Worm (Caenorhabditis elegans) whole organism, L1 larva: ENCODE data around the gene F53F8.3.

Source experiments
- C04F5.9 ChIP-seq: sonication (generic microtip); optimal IDR thresholded peaks from 2 replicates; lab custom pipeline; 2016; ENCODE audit warnings: missing genetic modification characterization, missing compliant biosample characterization
- C16A3.4 ChIP-seq: fragments of 150-350 bp; optimal IDR thresholded peaks from 2 replicates; lab custom pipeline; 2014; ENCODE audit warnings: missing biosample characterization, missing genetic modification characterization
- Y116A8C.19 ChIP-seq: sonication (generic microtip); optimal IDR thresholded peaks from 2 replicates; lab custom pipeline; 2016; ENCODE audit warnings: missing compliant biosample characterization, missing genetic modification characterization, borderline replicate concordance
- aha-1 ChIP-seq: fragments of 150-350 bp; optimal IDR thresholded peaks from 2 replicates; lab custom pipeline; 2014; ENCODE audit warnings: missing biosample characterization, missing genetic modification characterization
- aly-2 ChIP-seq: fragments of 150-350 bp; optimal IDR thresholded peaks from 2 replicates; lab custom pipeline; 2014; ENCODE audit warnings: missing biosample characterization, missing genetic modification characterization
- ceh-8 ChIP-seq: fragments of 200-800 bp; sonication (Bioruptor generic); optimal IDR thresholded peaks from 2 replicates; lab custom pipeline; 2018; ENCODE audit warnings: mild to moderate bottlenecking, missing genetic modification characterization, moderate library complexity, missing compliant biosample characterization
- ceh-82 ChIP-seq, 3 experiments: fragments of 150-350 bp in 1 of 3; sonication (generic microtip) in 2 of 3; optimal IDR thresholded peaks; 2 replicates each; lab custom pipeline; 2014 to 2017; ENCODE audit warnings: missing biosample characterization in 3 of 3, missing genetic modification characterization in 3 of 3
- ceh-88 ChIP-seq: fragments of 200-800 bp; sonication (Bioruptor generic); IDR thresholded peaks from 2 replicates; pipeline ENCODE4 v1.3.6; 2022; ENCODE audit warnings: missing genetic modification characterization, missing compliant biosample characterization
- ceh-90 ChIP-seq: sonication (generic microtip); optimal IDR thresholded peaks from 2 replicates; lab custom pipeline; 2016; ENCODE audit warnings: missing genetic modification characterization, missing compliant biosample characterization
- dpl-1 ChIP-seq, 3 experiments: fragments of 150-350 bp in 2 of 3; sonication (generic microtip) in 1 of 3; optimal IDR thresholded peaks; 2 replicates each; lab custom pipeline; 2014 to 2017; ENCODE audit warnings: missing biosample characterization in 3 of 3, missing genetic modification characterization in 3 of 3, missing genetic modification reagents in 3 of 3
- dsc-1 ChIP-seq: sonication (generic microtip); optimal IDR thresholded peaks from 2 replicates; lab custom pipeline; 2016; ENCODE audit warnings: mild to moderate bottlenecking, missing genetic modification characterization, missing compliant biosample characterization
- efl-3 ChIP-seq: fragments of 200-800 bp; sonication (Bioruptor generic); optimal IDR thresholded peaks from 2 replicates; lab custom pipeline; 2018; ENCODE audit warnings: mild to moderate bottlenecking, missing genetic modification characterization, missing compliant biosample characterization
- elt-2 ChIP-seq: sonication (generic microtip); optimal IDR thresholded peaks from 2 replicates; lab custom pipeline; 2016; ENCODE audit warnings: missing genetic modification characterization, mild to moderate bottlenecking, inconsistent platforms, missing compliant biosample characterization, missing genetic modification reagents
- elt-3 ChIP-seq, 6 experiments: fragments of 150-350 bp in 1 of 6; sonication (generic microtip); optimal IDR thresholded peaks; 2 replicates each; lab custom pipeline; 2017 to 2018; ENCODE audit warnings: missing biosample characterization in 6 of 6, missing genetic modification characterization in 6 of 6, inconsistent platforms in 1 of 6
- ets-5 ChIP-seq: fragments of 200-800 bp; sonication (Bioruptor generic); IDR thresholded peaks from 2 replicates; pipeline ENCODE4 v1.3.6; 2022; ENCODE audit warnings: missing genetic modification characterization, missing compliant biosample characterization
- fkh-10 ChIP-seq: sonication (generic microtip); optimal IDR thresholded peaks from 2 replicates; lab custom pipeline; 2017; ENCODE audit warnings: missing biosample characterization, missing genetic modification reagents, missing genetic modification characterization
- fkh-8 ChIP-seq: sonication (generic microtip); optimal IDR thresholded peaks from 2 replicates; lab custom pipeline; 2016; ENCODE audit warnings: mild to moderate bottlenecking, missing genetic modification characterization, missing compliant biosample characterization
- hlh-17 ChIP-seq: fragments of 200-800 bp; sonication (Bioruptor generic); optimal IDR thresholded peaks from 2 replicates; lab custom pipeline; 2018; ENCODE audit warnings: missing genetic modification characterization, mild to moderate bottlenecking, missing compliant biosample characterization, moderate library complexity, borderline replicate concordance
- lin-14 ChIP-seq: fragments of 200-800 bp; sonication (Bioruptor generic); optimal IDR thresholded peaks from 2 replicates; lab custom pipeline; 2018; ENCODE audit warnings: mild to moderate bottlenecking, missing genetic modification characterization, moderate library complexity, missing compliant biosample characterization
- lin-35 ChIP-seq, 2 experiments: fragments of 150-350 bp; optimal IDR thresholded peaks; 2 replicates each; lab custom pipeline; 2014; ENCODE audit warnings: missing biosample characterization in 2 of 2, missing genetic modification characterization in 2 of 2, missing genetic modification reagents in 2 of 2
- lin-39 ChIP-seq: fragments of 150-350 bp; optimal IDR thresholded peaks from 2 replicates; lab custom pipeline; 2014; ENCODE audit warnings: missing biosample characterization, missing genetic modification reagents, missing genetic modification characterization
- lir-3 ChIP-seq: sonication (generic microtip); optimal IDR thresholded peaks from 2 replicates; lab custom pipeline; 2016; ENCODE audit warnings: mild to moderate bottlenecking, missing genetic modification characterization, moderate library complexity, missing compliant biosample characterization; ENCODE audit not compliant: poor library complexity
- lsy-2 ChIP-seq, 2 experiments: fragments of 150-350 bp; optimal IDR thresholded peaks; 2 replicates each; lab custom pipeline; 2014; ENCODE audit warnings: missing biosample characterization in 2 of 2, missing genetic modification characterization in 2 of 2
- mab-9 ChIP-seq: fragments of 200-800 bp; sonication (Bioruptor generic); IDR thresholded peaks from 2 replicates; pipeline ENCODE4 v1.3.6; 2022; ENCODE audit warnings: missing genetic modification reagents, missing genetic modification characterization, missing compliant biosample characterization
- mdl-1 ChIP-seq, 2 experiments: fragments of 150-350 bp; optimal IDR thresholded peaks; 2 replicates each; lab custom pipeline; 2014 to 2017; ENCODE audit warnings: missing biosample characterization in 2 of 2, missing genetic modification characterization in 2 of 2, inconsistent platforms in 1 of 2
- nhr-12 ChIP-seq: sonication (generic microtip); optimal IDR thresholded peaks from 2 replicates; lab custom pipeline; 2017; ENCODE audit warnings: missing biosample characterization, missing genetic modification characterization
- nhr-20 ChIP-seq: sonication (generic microtip); optimal IDR thresholded peaks from 2 replicates; lab custom pipeline; 2016; ENCODE audit warnings: mild to moderate bottlenecking, missing genetic modification characterization, missing compliant biosample characterization
- nhr-237 ChIP-seq: fragments of 150-350 bp; optimal IDR thresholded peaks from 2 replicates; lab custom pipeline; 2014; ENCODE audit warnings: missing biosample characterization, missing genetic modification characterization
- nhr-28 ChIP-seq: fragments of 150-350 bp; optimal IDR thresholded peaks from 2 replicates; lab custom pipeline; 2014; ENCODE audit warnings: missing biosample characterization, missing genetic modification characterization
- nhr-71 ChIP-seq: sonication (generic microtip); optimal IDR thresholded peaks from 2 replicates; lab custom pipeline; 2016; ENCODE audit warnings: mild to moderate bottlenecking, missing genetic modification characterization, moderate library complexity, missing compliant biosample characterization
- nhr-77 ChIP-seq: fragments of 150-350 bp; optimal IDR thresholded peaks from 2 replicates; lab custom pipeline; 2014; ENCODE audit warnings: missing biosample characterization, missing genetic modification characterization
- nhr-85 ChIP-seq: sonication (generic microtip); peaks from one replicate; lab custom pipeline; 2016; ENCODE audit warnings: missing genetic modification characterization, inconsistent platforms, missing compliant biosample characterization
- nhr-90 ChIP-seq: sonication (generic microtip); optimal IDR thresholded peaks from 2 replicates; lab custom pipeline; 2016; ENCODE audit warnings: mild to moderate bottlenecking, missing genetic modification characterization, missing compliant biosample characterization; ENCODE audit not compliant: poor library complexity
- pax-3 ChIP-seq: fragments of 200-800 bp; sonication (Bioruptor generic); optimal IDR thresholded peaks from 2 replicates; lab custom pipeline; 2018; ENCODE audit warnings: mild to moderate bottlenecking, missing genetic modification characterization, moderate library complexity, missing compliant biosample characterization
- pqm-1 ChIP-seq: sonication (generic microtip); optimal IDR thresholded peaks from 3 replicates; lab custom pipeline; 2017; ENCODE audit warnings: missing biosample characterization, missing genetic modification characterization
- rnt-1 ChIP-seq: sonication (generic microtip); optimal IDR thresholded peaks from 2 replicates; lab custom pipeline; 2016; ENCODE audit warnings: mild to moderate bottlenecking, missing genetic modification characterization, moderate library complexity, missing compliant biosample characterization
- tlp-1 ChIP-seq: fragments of 150-350 bp; optimal IDR thresholded peaks from 2 replicates; lab custom pipeline; 2014; ENCODE audit warnings: missing biosample characterization, missing genetic modification characterization
- unc-62 ChIP-seq: fragments of 150-350 bp; optimal IDR thresholded peaks from 2 replicates; lab custom pipeline; 2014; ENCODE audit warnings: missing biosample characterization, missing genetic modification reagents, missing genetic modification characterization
- unc-86 ChIP-seq: sonication (generic microtip); optimal IDR thresholded peaks from 2 replicates; lab custom pipeline; 2016; ENCODE audit warnings: missing genetic modification characterization, missing compliant biosample characterization
- unc-98 ChIP-seq: fragments of 200-800 bp; sonication (Bioruptor generic); IDR thresholded peaks from 2 replicates; pipeline ENCODE4 v1.3.6; 2022; ENCODE audit warnings: missing genetic modification characterization, missing compliant biosample characterization
- vab-15 ChIP-seq: sonication (generic microtip); optimal IDR thresholded peaks from 2 replicates; lab custom pipeline; 2017; ENCODE audit warnings: missing genotype, mild to moderate bottlenecking, missing genetic modification characterization, missing compliant biosample characterization
- zag-1 ChIP-seq: fragments of 150-350 bp; optimal IDR thresholded peaks from 2 replicates; lab custom pipeline; 2014; ENCODE audit warnings: missing biosample characterization, missing genetic modification characterization
- zip-4 ChIP-seq: fragments of 200-800 bp; sonication (Bioruptor generic); optimal IDR thresholded peaks from 2 replicates; lab custom pipeline; 2018; ENCODE audit warnings: mild to moderate bottlenecking, missing genetic modification characterization, moderate library complexity, missing compliant biosample characterization

Gene F53F8.3

ce11 chrV:20660025-20660424 is 29.3 kb downstream of the F53F8.3 start, which contains the start of gene W01F3.2:
TSS of gene W01F3.2 (plus strand) at chrV:20660325.
- no peak for TF ChIP-seq elt-2 (tag; lab: Kevin White, UChicago)
- peak in 1 of 6 experiments; percentile 47 for TF ChIP-seq elt-3 (tag; optimal IDR thresholded peaks at IDR 0.05; lab: Kevin White, UChicago)
- peak in 1 of 2 experiments; percentile 13 for TF ChIP-seq lin-35 (GFP tag; optimal IDR thresholded peaks at IDR 0.05; lab: Kevin White, UChicago)
- no peak for TF ChIP-seq pqm-1 (tag; lab: Kevin White, UChicago)
- TF ChIP-seq, all 84 proteins: peak for 2

DNA sequence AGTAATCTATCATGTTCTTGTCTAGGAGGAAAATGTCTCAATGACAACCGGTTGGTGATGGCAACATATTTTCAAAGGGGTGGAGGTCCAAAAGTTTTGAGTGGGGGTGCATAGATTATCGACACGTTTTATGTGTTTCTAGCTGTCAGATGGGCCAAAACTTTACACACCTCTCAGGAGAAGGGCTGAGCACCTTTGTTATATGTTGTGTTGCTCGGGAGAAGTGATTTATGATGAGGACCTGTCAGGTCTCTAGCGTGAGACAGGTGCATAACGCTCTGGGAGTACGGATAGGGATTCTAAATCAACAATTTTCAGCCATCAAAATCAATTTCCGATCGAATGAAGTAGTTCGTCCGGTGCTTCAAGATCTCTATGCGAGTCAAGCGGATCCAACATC is 32.7 kb downstream of the F53F8.3 start:
- no peak for TF ChIP-seq C16A3.4 (tag; lab: Kevin White, UChicago)
- TF ChIP-seq rnt-1: no peak
- TF ChIP-seq ceh-90 (tag; lab: Kevin White, UChicago): no peak

- no peak for TF ChIP-seq ets-5 (GFP tag; lab: Robert Waterston, UW)
- TF ChIP-seq aha-1 (tag; lab: Kevin White, UChicago): no peak
- TF ChIP-seq lir-3 (tag; lab: Kevin White, UChicago): no peak
- no peak for TF ChIP-seq efl-3 (GFP tag; lab: Kevin White, UChicago)
- TF ChIP-seq C16A3.4 (tag; lab: Kevin White, UChicago): no peak
- TF ChIP-seq tlp-1: no peak
- no peak for TF ChIP-seq aly-2 (tag; lab: Kevin White, UChicago)
- TF ChIP-seq nhr-71: no peak
These were observed 34.2 kb downstream of the F53F8.3 start for ce11 chrV:20655174-20655573.

DNA sequence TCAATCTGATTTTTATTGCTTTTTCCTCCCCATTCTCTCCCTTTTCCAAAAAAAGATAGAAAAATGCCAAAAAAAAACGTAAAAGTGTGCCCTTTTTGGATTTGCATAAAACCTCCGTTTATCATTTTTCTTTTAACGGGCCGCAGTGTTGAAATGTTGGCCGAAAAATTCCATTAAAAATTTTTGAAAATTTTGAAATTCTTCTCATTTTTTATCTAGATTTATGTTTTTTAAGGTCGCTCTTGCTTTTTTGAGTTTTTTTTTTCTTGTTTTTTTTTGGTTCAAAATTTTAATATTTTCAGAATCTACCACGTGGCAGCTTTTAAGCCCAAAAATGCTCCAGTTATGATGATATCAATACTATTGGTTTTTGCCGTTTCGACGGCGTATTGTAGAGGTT is 35.0 kb downstream of the F53F8.3 start, which contains the start of gene mnr-1:
TSS of gene mnr-1 (plus strand) at position 301 of the 400 bp plus-strand sequence.
- no peak for TF ChIP-seq lir-3 (tag; lab: Kevin White, UChicago)
- no peak for TF ChIP-seq C04F5.9 (tag; lab: Kevin White, UChicago)
- no peak for TF ChIP-seq nhr-12
- no peak for TF ChIP-seq dsc-1 (tag; lab: Kevin White, UChicago)
- no peak for TF ChIP-seq fkh-8 (tag; lab: Kevin White, UChicago)
- TF ChIP-seq unc-62 (GFP tag; lab: Kevin White, UChicago): no peak
- TF ChIP-seq pax-3 (tag; lab: Kevin White, UChicago): no peak
- TF ChIP-seq nhr-237 (tag; lab: Kevin White, UChicago): no peak
- TF ChIP-seq lin-14: no peak
- TF ChIP-seq unc-86: no peak
- no peak for TF ChIP-seq Y116A8C.19
- no peak for TF ChIP-seq lin-39 (tag; lab: Kevin White, UChicago)
- no peak for TF ChIP-seq nhr-85 (tag; lab: Kevin White, UChicago)
- no peak for TF ChIP-seq unc-98 (GFP tag; lab: Robert Waterston, UW)
- no peak for TF ChIP-seq zip-4 (GFP tag; lab: Kevin White, UChicago)
- TF ChIP-seq pqm-1 (tag; lab: Kevin White, UChicago): no peak
- no peak for TF ChIP-seq nhr-77

ce11 chrV:20651923-20652322 is 37.4 kb downstream of the F53F8.3 start:
- peak; percentile 32 for TF ChIP-seq fkh-10 (GFP tag; lab: Kevin White, UChicago)
- no peak for TF ChIP-seq pax-3 (tag; lab: Kevin White, UChicago)

ce11 chrV:20648868-20649267 is 40.5 kb downstream of the F53F8.3 start:
- TF ChIP-seq mab-9 (no peak), ceh-90 (tag; lab: Kevin White, UChicago) (no peak), hlh-17 (GFP tag; lab: Kevin White, UChicago) (no peak), vab-15 (tag; lab: Kevin White, UChicago) (no peak), zag-1 (no peak), nhr-20 (tag; lab: Kevin White, UChicago) (no peak), mdl-1 (tag; optimal IDR thresholded peaks at IDR 0.05; lab: Kevin White, UChicago) (no peak), lsy-2 (tag; optimal IDR thresholded peaks at IDR 0.05; lab: Kevin White, UChicago) (no peak), nhr-90 (no peak), ceh-88 (GFP tag; lab: Robert Waterston, UW) (no peak), efl-3 (GFP tag; lab: Kevin White, UChicago) (no peak), dpl-1 (GFP tag; optimal IDR thresholded peaks at IDR 0.05; lab: Kevin White, UChicago) (no peak), nhr-237 (tag; lab: Kevin White, UChicago) (no peak), ceh-82 (tag; optimal IDR thresholded peaks at IDR 0.05; lab: Kevin White, UChicago) (no peak), ceh-8 (GFP tag; lab: Kevin White, UChicago) (no peak), elt-3 (tag; optimal IDR thresholded peaks at IDR 0.05; lab: Kevin White, UChicago) (peak in 1 of 6 experiments; percentile 30), nhr-28 (no peak)
